Fruit fly (Drosophila melanogaster) whole organism, pupa: ENCODE data around the gene CG31075.
A peak's percentile ranks its signal among the peaks of the same experiment; 100 is the strongest.

ENCODE experiments used
- CG10348 ChIP-seq: fragments of 200-800 bp; sonication (Bioruptor generic); IDR thresholded peaks from 2 replicates; pipeline ENCODE4 v1.3.6; 2022; ENCODE audit warnings: missing biosample characterization, missing genetic modification characterization
- CG32121 ChIP-seq: fragments of 200-800 bp; sonication (Bioruptor generic); IDR thresholded peaks from 2 replicates; pipeline ENCODE4 v1.3.6; 2022; ENCODE audit warnings: missing biosample characterization, missing genetic modification characterization
- EcR ChIP-seq: fragments of 200-800 bp; sonication (Bioruptor generic); optimal IDR thresholded peaks from 3 replicates; lab custom pipeline; 2019; ENCODE audit warnings: missing biosample characterization, missing genetic modification characterization, mild to moderate bottlenecking, moderate library complexity, missing genetic modification reagents

DNA sequence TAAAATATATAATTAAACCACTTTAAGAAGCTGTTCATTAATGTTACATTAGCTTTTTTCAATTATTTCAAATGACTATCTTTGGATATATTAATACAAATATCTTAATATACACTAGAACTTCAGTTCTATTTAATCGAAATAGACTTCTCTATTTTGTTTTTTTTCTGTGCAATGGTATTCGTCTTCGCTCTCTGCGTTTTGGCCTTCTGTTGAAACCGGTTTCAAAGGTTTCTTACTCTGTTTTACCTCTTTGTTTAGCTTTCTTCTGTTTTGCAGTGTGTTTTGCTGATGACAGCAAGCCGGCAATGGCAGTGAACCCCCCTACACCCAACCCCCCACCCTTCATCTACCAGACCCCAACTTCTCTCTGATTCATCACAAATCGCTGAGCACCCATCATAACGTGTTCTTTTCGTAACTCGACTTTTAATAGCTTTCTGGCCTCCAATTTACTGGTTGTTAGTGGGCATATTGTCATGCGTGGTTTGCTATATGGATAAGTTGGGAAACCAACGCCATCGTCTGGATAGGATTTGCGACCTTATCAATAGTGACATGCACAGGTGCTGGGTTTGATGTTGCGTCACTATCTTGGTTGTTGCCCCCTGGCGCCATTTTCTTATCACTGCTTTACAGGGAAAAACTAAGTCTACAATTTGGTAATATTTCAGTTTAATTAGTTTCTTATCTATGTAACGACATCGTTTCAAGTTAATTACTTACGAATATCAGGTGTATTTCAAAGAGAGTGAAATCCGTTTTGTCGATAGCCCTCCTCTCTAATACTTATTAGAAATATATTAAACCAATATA lies 19.3 kb downstream of the CG31075 start:
- TF ChIP-seq CG32121 (GFP tag; lab: Robert Waterston, UW): no peak
- peak; percentile 92 for TF ChIP-seq EcR
- TF ChIP-seq CG10348 (GFP tag; lab: Robert Waterston, UW): no peak
